Worm (Caenorhabditis elegans) whole organism, L4 larva: ENCODE results near the gene C47D12.4.

Source experiments
- D1046.2 ChIP-seq: fragments of 200-800 bp; sonication (Bioruptor generic); IDR thresholded peaks from 2 replicates; pipeline ENCODE4 v1.3.6; 2022; ENCODE audit warnings: missing genetic modification characterization, missing compliant biosample characterization
- F10B5.3 ChIP-seq: sonication (generic microtip); optimal IDR thresholded peaks from 2 replicates; lab custom pipeline; 2016; ENCODE audit warnings: mild to moderate bottlenecking, missing genetic modification characterization, missing compliant biosample characterization
- T20F7.1 ChIP-seq: fragments of 200-800 bp; sonication (Bioruptor generic); optimal IDR thresholded peaks from 2 replicates; lab custom pipeline; 2018; ENCODE audit warnings: mild to moderate bottlenecking, missing genetic modification characterization, missing compliant biosample characterization
- Y105C5A.15 ChIP-seq: fragments of 200-800 bp; sonication (Bioruptor generic); IDR thresholded peaks from 2 replicates; pipeline ENCODE4 v1.3.6; 2022; ENCODE audit warnings: missing genetic modification characterization, missing compliant biosample characterization
- Y48G9A.11 ChIP-seq: fragments of 200-800 bp; sonication (Bioruptor generic); IDR thresholded peaks from 2 replicates; pipeline ENCODE4 v1.3.6; 2022; ENCODE audit warnings: missing genetic modification reagents, missing genetic modification characterization, missing compliant biosample characterization
- Y5F2A.4 ChIP-seq: fragments of 200-800 bp; sonication (Bioruptor generic); optimal IDR thresholded peaks from 2 replicates; lab custom pipeline; 2018; ENCODE audit warnings: mild to moderate bottlenecking, missing genetic modification characterization, missing compliant biosample characterization
- aha-1 ChIP-seq: fragments of 150-350 bp; peaks from one replicate; lab custom pipeline; 2014; ENCODE audit warnings: missing biosample characterization, missing genetic modification characterization
- aly-2 ChIP-seq: sonication (generic microtip); optimal IDR thresholded peaks from 2 replicates; lab custom pipeline; 2018; ENCODE audit warnings: missing biosample characterization, missing genetic modification characterization
- ceh-32 ChIP-seq: sonication (generic microtip); optimal IDR thresholded peaks from 2 replicates; lab custom pipeline; 2016; ENCODE audit warnings: mild to moderate bottlenecking, missing genetic modification characterization, missing compliant biosample characterization; ENCODE audit not compliant: poor library complexity
- daf-16 ChIP-seq, 3 experiments: sonication (generic microtip); optimal IDR thresholded peaks; 2 replicates each; lab custom pipeline; 2016 to 2017; ENCODE audit warnings: missing genetic modification characterization in 3 of 3, missing genetic modification reagents in 3 of 3, mild to moderate bottlenecking in 2 of 3, missing compliant biosample characterization in 2 of 3, missing biosample characterization in 1 of 3, moderate library complexity in 1 of 3
- daf-19 ChIP-seq: fragments of 200-800 bp; sonication (Bioruptor generic); conservative IDR thresholded peaks from 2 replicates; pipeline ENCODE4 v1.3.6; 2022; ENCODE audit warnings: missing genetic modification characterization, missing compliant biosample characterization
- duxl-1 ChIP-seq: sonication (generic microtip); optimal IDR thresholded peaks from 2 replicates; lab custom pipeline; 2016; ENCODE audit warnings: mild to moderate bottlenecking, missing genetic modification characterization, moderate library complexity, missing compliant biosample characterization; ENCODE audit not compliant: poor library complexity
- egl-27 ChIP-seq: sonication (generic microtip); optimal IDR thresholded peaks from 3 replicates; lab custom pipeline; 2017; ENCODE audit warnings: missing biosample characterization, missing genetic modification reagents, missing genetic modification characterization
- gei-8 ChIP-seq: fragments of 200-800 bp; sonication (Bioruptor generic); optimal IDR thresholded peaks from 2 replicates; lab custom pipeline; 2018; ENCODE audit warnings: mild to moderate bottlenecking, missing genetic modification characterization, missing compliant biosample characterization
- lsy-2 ChIP-seq, 2 experiments: fragments of 150-350 bp in 1 of 2; sonication (generic microtip) in 1 of 2; optimal IDR thresholded peaks; 2 replicates each; lab custom pipeline; 2014 to 2017; ENCODE audit warnings: missing biosample characterization in 2 of 2, missing genetic modification characterization in 2 of 2
- mxl-2 ChIP-seq: fragments of 200-800 bp; sonication (Bioruptor generic); conservative IDR thresholded peaks from 2 replicates; pipeline ENCODE4 v1.3.6; 2022; ENCODE audit warnings: missing genetic modification reagents, missing genetic modification characterization, missing compliant biosample characterization
- nhr-28 ChIP-seq: fragments of 150-350 bp; optimal IDR thresholded peaks from 2 replicates; lab custom pipeline; 2014; ENCODE audit warnings: missing biosample characterization, missing genetic modification characterization
- nhr-41 ChIP-seq: fragments of 200-800 bp; sonication (Bioruptor generic); IDR thresholded peaks from 2 replicates; pipeline ENCODE4 v1.3.6; 2022; ENCODE audit warnings: missing genetic modification reagents, missing genetic modification characterization, missing compliant biosample characterization
- nhr-48 ChIP-seq: sonication (generic microtip); optimal IDR thresholded peaks from 2 replicates; lab custom pipeline; 2016; ENCODE audit warnings: mild to moderate bottlenecking, missing genetic modification characterization, missing compliant biosample characterization
- nhr-6 ChIP-seq: fragments of 150-350 bp; optimal IDR thresholded peaks from 2 replicates; lab custom pipeline; 2014; ENCODE audit warnings: missing biosample characterization, missing genetic modification characterization
- nhr-77 ChIP-seq: fragments of 150-350 bp; optimal IDR thresholded peaks from 2 replicates; lab custom pipeline; 2014; ENCODE audit warnings: missing biosample characterization, missing genetic modification characterization
- pqm-1 ChIP-seq: sonication (generic microtip); optimal IDR thresholded peaks from 2 replicates; lab custom pipeline; 2017; ENCODE audit warnings: missing biosample characterization, missing genetic modification characterization
- rbr-2 ChIP-seq: sonication (generic microtip); optimal IDR thresholded peaks from 2 replicates; lab custom pipeline; 2016; ENCODE audit warnings: missing genotype, missing genetic modification characterization, missing compliant biosample characterization
- sdz-12 ChIP-seq: fragments of 200-800 bp; sonication (Bioruptor generic); optimal IDR thresholded peaks from 2 replicates; lab custom pipeline; 2018; ENCODE audit warnings: mild to moderate bottlenecking, missing genetic modification characterization, missing compliant biosample characterization
- set-16 ChIP-seq: fragments of 200-800 bp; sonication (Bioruptor generic); IDR thresholded peaks from 2 replicates; pipeline ENCODE4 v1.3.6; 2022; ENCODE audit warnings: missing genetic modification reagents, missing genetic modification characterization, missing compliant biosample characterization
- snpc-1.2 ChIP-seq: fragments of 200-800 bp; sonication (Bioruptor generic); IDR thresholded peaks from 2 replicates; pipeline ENCODE4 v1.3.6; 2022; ENCODE audit warnings: missing genetic modification reagents, missing genetic modification characterization, missing compliant biosample characterization
- snpc-4 ChIP-seq: fragments of 150-350 bp; optimal IDR thresholded peaks from 2 replicates; lab custom pipeline; 2014; ENCODE audit warnings: missing biosample characterization, missing genetic modification characterization
- spr-1 ChIP-seq: sonication (generic microtip); optimal IDR thresholded peaks from 2 replicates; lab custom pipeline; 2016; ENCODE audit warnings: mild to moderate bottlenecking, missing genetic modification characterization, missing compliant biosample characterization
- spr-3 ChIP-seq: fragments of 200-800 bp; sonication (Bioruptor generic); optimal IDR thresholded peaks from 2 replicates; lab custom pipeline; 2018; ENCODE audit warnings: mild to moderate bottlenecking, missing genetic modification characterization, missing compliant biosample characterization
- unc-130 ChIP-seq: sonication (generic microtip); optimal IDR thresholded peaks from 2 replicates; lab custom pipeline; 2016; ENCODE audit warnings: missing genetic modification reagents, missing genetic modification characterization, missing compliant biosample characterization
- unc-62 ChIP-seq, 3 experiments: fragments of 150-350 bp in 1 of 3; sonication (generic microtip); optimal IDR thresholded peaks in 2 of 3; peaks in 1 of 3; 1 replicate in 1 of 3; 2 replicates in 2 of 3; lab custom pipeline; 2014 to 2017; ENCODE audit warnings: missing biosample characterization in 3 of 3, missing genetic modification characterization in 3 of 3, missing genetic modification reagents in 3 of 3, missing genotype in 1 of 3
- zfp-3 ChIP-seq: fragments of 200-800 bp; sonication (Bioruptor generic); conservative IDR thresholded peaks from 2 replicates; pipeline ENCODE4 v1.3.6; 2022; ENCODE audit warnings: missing genetic modification reagents, missing genetic modification characterization, missing compliant biosample characterization

C47D12.4 gene

ce11 chrII:11713569-11713968 lies 32.0 kb downstream of the C47D12.4 start, which contains the start of gene F13D12.10 (continued):
- TF ChIP-seq daf-16 (GFP tag; optimal IDR thresholded peaks at IDR 0.05; lab: Kevin White, UChicago) (peak in 1 of 2 experiments; percentile 60), daf-16 (tag; optimal IDR thresholded peaks at IDR 0.05; lab: Kevin White, UChicago) (no peak), snpc-1.2 (GFP tag; lab: Robert Waterston, UW) (no peak), nhr-28 (tag; lab: Kevin White, UChicago) (no peak), nhr-6 (tag; lab: Kevin White, UChicago) (no peak), snpc-4 (tag; lab: Kevin White, UChicago) (no peak), ceh-32 (tag; lab: Kevin White, UChicago) (no peak), mxl-2 (no peak), Y5F2A.4 (no peak), nhr-77 (tag; lab: Kevin White, UChicago) (no peak), D1046.2 (GFP tag; lab: Robert Waterston, UW) (no peak), sdz-12 (GFP tag; lab: Kevin White, UChicago) (no peak), F10B5.3 (tag; lab: Kevin White, UChicago) (no peak), lsy-2 (tag; optimal IDR thresholded peaks at IDR 0.05; lab: Kevin White, UChicago) (peak in 1 of 2 experiments; percentile 21), rbr-2 (tag; lab: Kevin White, UChicago) (no peak), aly-2 (tag; lab: Kevin White, UChicago) (no peak), Y48G9A.11 (GFP tag; lab: Robert Waterston, UW) (no peak), set-16 (GFP tag; lab: Robert Waterston, UW) (peak; percentile 49), Y105C5A.15 (GFP tag; lab: Robert Waterston, UW) (no peak)

ce11 chrII:11714728-11715127 lies 33.2 kb downstream of the C47D12.4 start:
- TF ChIP-seq gei-8 (GFP tag; lab: Kevin White, UChicago) (no peak), snpc-4 (tag; lab: Kevin White, UChicago) (peak; percentile 56)

ce11 chrII:11719533-11719932 lies 38.0 kb downstream of the C47D12.4 start:
- no peak for TF ChIP-seq nhr-48
- peak; percentile 76 for TF ChIP-seq Y48G9A.11 (GFP tag; lab: Robert Waterston, UW)
- TF ChIP-seq Y105C5A.15 (GFP tag; lab: Robert Waterston, UW): no peak
- peak; percentile 95 for TF ChIP-seq spr-1
- TF ChIP-seq daf-19 (GFP tag; lab: Robert Waterston, UW): no peak
- peak; percentile 93 for TF ChIP-seq spr-3
- no peak for TF ChIP-seq snpc-1.2 (GFP tag; lab: Robert Waterston, UW)
- TF ChIP-seq egl-27 (tag; lab: Kevin White, UChicago): no peak
- peak; percentile 91 for TF ChIP-seq T20F7.1 (GFP tag; lab: Kevin White, UChicago)
- no peak for TF ChIP-seq unc-62 (GFP tag; optimal IDR thresholded peaks at IDR 0.05 in 1 of 2; lab: Kevin White, UChicago)
- no peak for TF ChIP-seq unc-62 (tag; optimal IDR thresholded peaks at IDR 0.05; lab: Kevin White, UChicago)
- no peak for TF ChIP-seq unc-130 (GFP tag; lab: Kevin White, UChicago)

ce11 chrII:11720102-11720501 lies 38.5 kb downstream of the C47D12.4 start, which contains the start of gene F13D12.3:
Gene F13D12.3, plus strand, starts transcription at chrII:11720402.
- TF ChIP-seq nhr-41 (GFP tag; lab: Robert Waterston, UW) (no peak), snpc-1.2 (GFP tag; lab: Robert Waterston, UW) (no peak), spr-3 (no peak), zfp-3 (GFP tag; lab: Robert Waterston, UW) (no peak), daf-19 (GFP tag; lab: Robert Waterston, UW) (no peak), duxl-1 (tag; lab: Kevin White, UChicago) (no peak), aha-1 (tag; lab: Kevin White, UChicago) (peak; percentile 21)

- TF ChIP-seq pqm-1 (tag; lab: Kevin White, UChicago): no peak
- TF ChIP-seq nhr-77 (tag; lab: Kevin White, UChicago): no peak
- TF ChIP-seq Y48G9A.11 (GFP tag; lab: Robert Waterston, UW): peak; percentile 71
- peak; percentile 89 for TF ChIP-seq spr-1
- TF ChIP-seq spr-3: peak; percentile 77
- peak; percentile 87 for TF ChIP-seq T20F7.1 (GFP tag; lab: Kevin White, UChicago)
These were observed 39.2 kb downstream of the C47D12.4 start for ce11 chrII:11720819-11721218.
